Worm (Caenorhabditis elegans): ENCODE results near the gene sre-44.

DNA sequence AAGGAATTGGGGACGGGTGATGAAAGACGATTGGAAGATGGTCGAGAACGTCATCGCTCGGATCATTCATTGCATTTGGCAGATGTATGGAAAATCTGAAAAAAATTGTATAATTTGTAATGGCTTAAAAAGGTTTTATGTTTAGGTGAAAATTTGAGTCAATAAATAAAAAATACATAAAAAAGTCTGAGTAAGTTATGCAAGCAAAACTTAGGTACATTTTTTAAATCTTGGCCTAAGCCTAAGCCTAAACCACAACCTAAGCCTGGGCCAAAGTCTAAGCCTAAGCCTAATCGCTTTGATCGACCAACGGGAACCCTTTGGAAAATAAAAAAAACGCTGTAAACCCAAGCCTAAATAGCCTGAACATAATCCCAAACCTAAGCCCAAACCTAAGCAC, 17.4 kb upstream of the sre-44 start, which contains the start of gene hot-3:
- TF ChIP-seq efl-1 (optimal IDR thresholded peaks at IDR 0.05) (no peak), efl-1 (GFP tag; optimal IDR thresholded peaks at IDR 0.05 in 1 of 2) (no peak), nhr-237 (tag; optimal IDR thresholded peaks at IDR 0.05) (no peak), ces-1 (GFP tag; optimal IDR thresholded peaks at IDR 0.05) (no peak), ama-1 (optimal IDR thresholded peaks at IDR 0.05) (no peak), nhr-85 (tag) (no peak), fkh-10 (GFP tag; optimal IDR thresholded peaks at IDR 0.05) (no peak), nhr-28 (tag; optimal IDR thresholded peaks at IDR 0.05) (no peak), aly-2 (tag; optimal IDR thresholded peaks at IDR 0.05) (no peak), elt-3 (tag; optimal IDR thresholded peaks at IDR 0.05) (no peak), zag-1 (tag; optimal IDR thresholded peaks at IDR 0.05) (no peak), skn-1 (tag; optimal IDR thresholded peaks at IDR 0.05) (no peak), lin-13 (GFP tag; optimal IDR thresholded peaks at IDR 0.05) (no peak)
